Fruit fly (Drosophila melanogaster) whole organism, embryonic: ENCODE data around the gene GstO2.

ENCODE experiments used
- Atf3 ChIP-seq: fragments of 200-800 bp; sonication (Bioruptor generic); optimal IDR thresholded peaks from 3 replicates; lab custom pipeline; 2016; ENCODE audit warnings: missing biosample characterization, missing genetic modification characterization
- Bgb ChIP-seq: fragments of 200-800 bp; sonication (Bioruptor generic); IDR thresholded peaks from 2 replicates; pipeline ENCODE4 v1.3.6; 2022; ENCODE audit warnings: missing biosample characterization, missing genetic modification characterization; ENCODE audit not compliant: partially characterized antibody
- CG10462 ChIP-seq: fragments of 200-800 bp; sonication (Bioruptor generic); optimal IDR thresholded peaks from 2 replicates; lab custom pipeline; 2016; ENCODE audit warnings: missing biosample characterization, missing genetic modification characterization
- CG11560 ChIP-seq: fragments of 200-800 bp; sonication (Bioruptor generic); IDR thresholded peaks from 3 replicates; pipeline ENCODE4 v1.3.6; 2022; ENCODE audit warnings: missing biosample characterization, missing genetic modification characterization
- CG11695 ChIP-seq: fragments of 200-800 bp; sonication (Bioruptor generic); IDR thresholded peaks from 3 replicates; pipeline ENCODE4 v1.3.6; 2022; ENCODE audit warnings: missing biosample characterization, missing genetic modification characterization
- CG12219 ChIP-seq: fragments of 200-800 bp; sonication (Bioruptor generic); optimal IDR thresholded peaks from 3 replicates; lab custom pipeline; 2018; ENCODE audit warnings: missing biosample characterization, mild to moderate bottlenecking, missing genetic modification characterization
- CG15269 ChIP-seq: fragments of 200-800 bp; sonication (Bioruptor generic); optimal IDR thresholded peaks from 2 replicates; lab custom pipeline; 2018; ENCODE audit warnings: missing biosample characterization, mild to moderate bottlenecking, missing genetic modification characterization, moderate library complexity
- CG15601 ChIP-seq: fragments of 200-800 bp; sonication (Bioruptor generic); optimal IDR thresholded peaks from 3 replicates; lab custom pipeline; 2019; ENCODE audit warnings: missing biosample characterization, mild to moderate bottlenecking, missing genetic modification characterization, moderate library complexity
- CG17829 ChIP-seq: fragments of 200-800 bp; optimal IDR thresholded peaks from 2 replicates; lab custom pipeline; 2019; ENCODE audit warnings: missing biosample characterization, mild to moderate bottlenecking, missing genetic modification characterization, moderate library complexity
- CG17912 ChIP-seq: fragments of 200-800 bp; sonication (Bioruptor generic); optimal IDR thresholded peaks from 2 replicates; lab custom pipeline; 2018; ENCODE audit warnings: missing biosample characterization, mild to moderate bottlenecking, missing genetic modification characterization
- CG18011 ChIP-seq: fragments of 200-800 bp; sonication (Bioruptor generic); optimal IDR thresholded peaks from 2 replicates; lab custom pipeline; 2017; ENCODE audit warnings: missing biosample characterization, missing genetic modification characterization, mild to moderate bottlenecking, moderate library complexity, missing genotype
- CG2199 ChIP-seq: fragments of 200-800 bp; sonication (Bioruptor generic); IDR thresholded peaks from 3 replicates; pipeline ENCODE4 v1.3.6; 2022; ENCODE audit warnings: missing biosample characterization, missing genetic modification characterization
- CG32532 ChIP-seq: fragments of 200-800 bp; sonication (Bioruptor generic); IDR thresholded peaks from 2 replicates; pipeline ENCODE4 v1.3.6; 2022; ENCODE audit warnings: missing biosample characterization, missing genetic modification characterization
- CG33557 ChIP-seq: fragments of 200-800 bp; sonication (Bioruptor generic); optimal IDR thresholded peaks from 2 replicates; lab custom pipeline; 2019; ENCODE audit warnings: missing biosample characterization, mild to moderate bottlenecking, missing genetic modification characterization, moderate library complexity
- CG34422 ChIP-seq: fragments of 200-800 bp; sonication (Bioruptor generic); IDR thresholded peaks from 3 replicates; pipeline ENCODE4 v1.3.6; 2022; ENCODE audit warnings: missing biosample characterization, missing genetic modification characterization
- CG42726 ChIP-seq: fragments of 200-800 bp; sonication (Bioruptor generic); IDR thresholded peaks from 2 replicates; pipeline ENCODE4 v1.3.6; 2022; ENCODE audit warnings: missing biosample characterization, missing genetic modification characterization; ENCODE audit not compliant: partially characterized antibody
- CG43689 ChIP-seq: fragments of 200-800 bp; sonication (Bioruptor generic); IDR thresholded peaks from 2 replicates; pipeline ENCODE4 v1.3.6; 2022; ENCODE audit warnings: missing biosample characterization, missing genetic modification characterization
- CG4617 ChIP-seq: fragments of 200-800 bp; sonication (Bioruptor generic); optimal IDR thresholded peaks from 3 replicates; lab custom pipeline; 2016; ENCODE audit warnings: missing biosample characterization, missing genetic modification characterization, borderline replicate concordance
- CG5180 ChIP-seq: fragments of 200-800 bp; sonication (Bioruptor generic); optimal IDR thresholded peaks from 3 replicates; lab custom pipeline; 2017; ENCODE audit warnings: missing biosample characterization, missing genetic modification characterization, mild to moderate bottlenecking, moderate library complexity, missing genetic modification reagents
- CG6791 ChIP-seq: fragments of 200-800 bp; sonication (Bioruptor generic); IDR thresholded peaks from 3 replicates; pipeline ENCODE4 v1.3.6; 2022; ENCODE audit warnings: missing biosample characterization, missing genetic modification characterization; ENCODE audit not compliant: partially characterized antibody
- CG8924 ChIP-seq: fragments of 200-800 bp; optimal IDR thresholded peaks from 3 replicates; lab custom pipeline; 2019; ENCODE audit warnings: missing biosample characterization, mild to moderate bottlenecking, missing genetic modification characterization, moderate library complexity
- CG9797 ChIP-seq: fragments of 200-800 bp; sonication (Bioruptor generic); optimal IDR thresholded peaks from 3 replicates; lab custom pipeline; 2018; ENCODE audit warnings: missing biosample characterization, mild to moderate bottlenecking, missing genetic modification characterization
- Deaf1 ChIP-seq: fragments of 200-800 bp; optimal IDR thresholded peaks from 3 replicates; lab custom pipeline; 2019; ENCODE audit warnings: missing biosample characterization, mild to moderate bottlenecking, missing genetic modification characterization, moderate library complexity
- Doc3 ChIP-seq: fragments of 200-800 bp; sonication (Bioruptor generic); IDR thresholded peaks from 3 replicates; pipeline ENCODE4 v1.3.6; 2022; ENCODE audit warnings: missing biosample characterization, missing genetic modification characterization; ENCODE audit not compliant: partially characterized antibody
- E2f2 ChIP-seq: fragments of 200-800 bp; sonication (Bioruptor generic); IDR thresholded peaks from 2 replicates; pipeline ENCODE4 v1.3.6; 2022; ENCODE audit warnings: missing biosample characterization, missing genetic modification characterization
- Fer1 ChIP-seq: fragments of 200-800 bp; sonication (Bioruptor generic); optimal IDR thresholded peaks from 2 replicates; lab custom pipeline; 2017; ENCODE audit warnings: missing biosample characterization, mild to moderate bottlenecking, missing genetic modification characterization
- Fer2 ChIP-seq: fragments of 200-800 bp; sonication (Bioruptor generic); optimal IDR thresholded peaks from 2 replicates; lab custom pipeline; 2018; ENCODE audit warnings: missing biosample characterization, mild to moderate bottlenecking, missing genetic modification characterization, moderate library complexity
- Hand ChIP-seq: fragments of 200-800 bp; sonication (Bioruptor generic); optimal IDR thresholded peaks from 2 replicates; lab custom pipeline; 2017; ENCODE audit warnings: mild to moderate bottlenecking, missing biosample characterization, missing genetic modification reagents, missing genetic modification characterization
- Lim3 ChIP-seq: fragments of 200-800 bp; sonication (Bioruptor generic); IDR thresholded peaks from 2 replicates; pipeline ENCODE4 v1.3.6; 2022; ENCODE audit warnings: missing biosample characterization, missing genetic modification characterization
- NC2β ChIP-seq: fragments of 200-800 bp; sonication (Bioruptor generic); optimal IDR thresholded peaks from 2 replicates; lab custom pipeline; 2016; ENCODE audit warnings: missing biosample characterization, missing genetic modification characterization
- NFAT ChIP-seq: fragments of 200-800 bp; sonication (Bioruptor generic); IDR thresholded peaks from 2 replicates; pipeline ENCODE4 v1.3.6; 2022; ENCODE audit warnings: missing biosample characterization, missing genetic modification characterization
- NfI ChIP-seq: fragments of 200-800 bp; sonication (Bioruptor generic); optimal IDR thresholded peaks from 3 replicates; lab custom pipeline; 2018; ENCODE audit warnings: missing biosample characterization, mild to moderate bottlenecking, missing genetic modification characterization, moderate library complexity
- Six4 ChIP-seq: fragments of 200-800 bp; sonication (Bioruptor generic); optimal IDR thresholded peaks from 2 replicates; lab custom pipeline; 2016; ENCODE audit warnings: missing biosample characterization, missing genetic modification characterization
- Sry-δ ChIP-seq: fragments of 200-800 bp; sonication (Bioruptor generic); optimal IDR thresholded peaks from 2 replicates; lab custom pipeline; 2016; ENCODE audit warnings: missing biosample characterization, missing genetic modification characterization
- TFAM ChIP-seq: fragments of 200-800 bp; sonication (Bioruptor generic); optimal IDR thresholded peaks from 2 replicates; lab custom pipeline; 2017; ENCODE audit warnings: missing biosample characterization, missing genetic modification characterization, inconsistent platforms
- ato ChIP-seq: fragments of 200-800 bp; sonication (Bioruptor generic); IDR thresholded peaks from 2 replicates; pipeline ENCODE4 v1.3.6; 2022; ENCODE audit warnings: missing biosample characterization, missing genetic modification characterization; ENCODE audit not compliant: partially characterized antibody
- cas ChIP-seq: fragments of 200-800 bp; sonication (Bioruptor generic); IDR thresholded peaks from 2 replicates; pipeline ENCODE4 v1.3.6; 2022; ENCODE audit warnings: missing biosample characterization, missing genetic modification characterization
- chinmo ChIP-seq: fragments of 200-800 bp; sonication (Bioruptor generic); IDR thresholded peaks from 4 replicates; pipeline ENCODE4 v1.3.6; 2022; ENCODE audit warnings: missing biosample characterization, missing genetic modification characterization; ENCODE audit not compliant: partially characterized antibody
- croc ChIP-seq: fragments of 200-800 bp; sonication (Bioruptor generic); conservative IDR thresholded peaks from 3 replicates; pipeline ENCODE4 v1.3.6; 2022; ENCODE audit warnings: missing biosample characterization, missing genetic modification characterization
- fd96Cb ChIP-seq: fragments of 200-800 bp; sonication (Bioruptor generic); optimal IDR thresholded peaks from 2 replicates; lab custom pipeline; 2018; ENCODE audit warnings: missing biosample characterization, mild to moderate bottlenecking, missing genetic modification characterization, moderate library complexity
- jumu ChIP-seq: fragments of 200-800 bp; sonication (Bioruptor generic); optimal IDR thresholded peaks from 3 replicates; lab custom pipeline; 2016; ENCODE audit warnings: missing biosample characterization, missing genetic modification characterization
- oc ChIP-seq: fragments of 200-800 bp; sonication (Bioruptor generic); optimal IDR thresholded peaks from 2 replicates; lab custom pipeline; 2018; ENCODE audit warnings: missing biosample characterization, mild to moderate bottlenecking, missing genetic modification characterization, moderate library complexity
- pfk ChIP-seq: fragments of 200-800 bp; sonication (Bioruptor generic); optimal IDR thresholded peaks from 2 replicates; lab custom pipeline; 2018; ENCODE audit warnings: missing biosample characterization, mild to moderate bottlenecking, missing genetic modification characterization, moderate library complexity
- prd ChIP-seq, 3 experiments: fragments of >200 bp in 2 of 3; fragments of 200-800 bp in 1 of 3; sonication (Bioruptor generic) in 1 of 3; optimal IDR thresholded peaks in 2 of 3; IDR thresholded peaks in 1 of 3; 2 replicates in 2 of 3; 3 replicates in 1 of 3; pipeline versions ENCODE4 v1.3.6 to Lab custom; 2017 to 2022; ENCODE audit warnings: missing biosample characterization in 1 of 3, missing genetic modification characterization in 1 of 3
- sob ChIP-seq: fragments of 200-800 bp; sonication (Bioruptor generic); IDR thresholded peaks from 2 replicates; pipeline ENCODE4 v1.3.6; 2022; ENCODE audit warnings: missing biosample characterization, missing genetic modification characterization
- tna ChIP-seq: fragments of 200-800 bp; sonication (Bioruptor generic); IDR thresholded peaks from 2 replicates; pipeline ENCODE4 v1.3.6; 2022; ENCODE audit warnings: missing biosample characterization, missing genetic modification characterization; ENCODE audit not compliant: partially characterized antibody
- usp ChIP-seq: fragments of >200 bp; optimal IDR thresholded peaks from 2 replicates; lab custom pipeline; 2017; ENCODE audit warnings: missing biosample characterization, missing genetic modification characterization
- wdn ChIP-seq: fragments of 200-800 bp; sonication (Bioruptor generic); IDR thresholded peaks from 2 replicates; pipeline ENCODE4 v1.3.6; 2022; ENCODE audit warnings: missing biosample characterization, missing genetic modification characterization

GstO2 gene

dm6 chr3L:8524816-8525625 is 1.7 kb upstream of the GstO2 start, which contains the start of the genes GstO1 and foi (continued):
- TF ChIP-seq CG8924 (tag; lab: Kevin White, UChicago) (peak; percentile 90), Hand (no peak), CG32532 (GFP tag; lab: Robert Waterston, UW) (peak; percentile 65; the same call in 1 of the 2 replicates), CG17829 (tag; lab: Kevin White, UChicago) (peak; percentile 68), jumu (GFP tag; lab: Kevin White, UChicago) (no peak), chinmo (GFP tag; lab: Robert Waterston, UW) (peak; percentile 98), CG33557 (GFP tag; lab: Kevin White, UChicago) (no peak), CG17912 (GFP tag; lab: Kevin White, UChicago) (no peak), CG11695 (GFP tag; lab: Robert Waterston, UW) (no peak), ato (GFP tag; lab: Robert Waterston, UW) (peak; percentile 99), NfI (GFP tag; lab: Kevin White, UChicago) (peak; percentile 10), CG15269 (tag; lab: Kevin White, UChicago) (peak; percentile 3), Doc3 (peak; percentile 91), Bgb (GFP tag; lab: Robert Waterston, UW) (peak; percentile 99), pfk (GFP tag; lab: Kevin White, UChicago) (peak; percentile 5), oc (tag; lab: Kevin White, UChicago) (no peak), CG6791 (GFP tag; lab: Robert Waterston, UW) (peak; percentile 99), Fer1 (GFP tag; lab: Kevin White, UChicago) (peak; percentile 16), CG9797 (GFP tag; lab: Kevin White, UChicago) (peak; percentile 21), cas (GFP tag; lab: Robert Waterston, UW) (no peak), CG43689 (GFP tag; lab: Robert Waterston, UW) (no peak), CG10462 (no peak), prd (optimal IDR thresholded peaks at IDR 0.05; lab: Kevin White, UChicago) (no peak), prd (GFP tag; IDR thresholded peaks at IDR 0.05; lab: Robert Waterston, UW) (0 out of 3 replicates have a peak, but pooled peaks have one; percentile 27), Six4 (GFP tag; lab: Kevin White, UChicago) (no peak), CG11560 (tag; lab: Robert Waterston, UW) (peak; percentile 86), Fer2 (no peak), CG12219 (GFP tag; lab: Kevin White, UChicago) (no peak), wdn (GFP tag; lab: Robert Waterston, UW) (no peak), Lim3 (GFP tag; lab: Robert Waterston, UW) (no peak), sob (GFP tag; lab: Robert Waterston, UW) (peak; percentile 57; the same call in 1 of the 2 replicates), Atf3 (GFP tag; lab: Kevin White, UChicago) (no peak), E2f2 (GFP tag; lab: Robert Waterston, UW) (peak; percentile 74), NC2β (no peak), CG5180 (no peak), CG2199 (GFP tag; lab: Robert Waterston, UW) (no peak), fd96Cb (tag; lab: Kevin White, UChicago) (no peak), usp (no peak), croc (GFP tag; lab: Robert Waterston, UW) (no peak), CG15601 (tag; lab: Kevin White, UChicago) (peak; percentile 14), tna (GFP tag; lab: Robert Waterston, UW) (peak; percentile 99), Sry-δ (peak; percentile 93), CG42726 (GFP tag; lab: Robert Waterston, UW) (peak; percentile 98), CG34422 (GFP tag; lab: Robert Waterston, UW) (peak; percentile 31; the same call in 2 of the 3 replicates), NFAT (peak; percentile 69), TFAM (GFP tag; lab: Kevin White, UChicago) (no peak), CG18011 (GFP tag; lab: Kevin White, UChicago) (no peak), CG4617 (GFP tag; lab: Kevin White, UChicago) (no peak), Deaf1 (tag; lab: Kevin White, UChicago) (peak; percentile 2)
